Worm (Caenorhabditis elegans): ENCODE measurements around the gene fkh-4.
"Not testable (repeated sequence)": the region's sequence is repeated elsewhere in the genome, so short reads cannot be mapped to it uniquely, and the experiment has no call there.

The fkh-4 gene

DNA sequence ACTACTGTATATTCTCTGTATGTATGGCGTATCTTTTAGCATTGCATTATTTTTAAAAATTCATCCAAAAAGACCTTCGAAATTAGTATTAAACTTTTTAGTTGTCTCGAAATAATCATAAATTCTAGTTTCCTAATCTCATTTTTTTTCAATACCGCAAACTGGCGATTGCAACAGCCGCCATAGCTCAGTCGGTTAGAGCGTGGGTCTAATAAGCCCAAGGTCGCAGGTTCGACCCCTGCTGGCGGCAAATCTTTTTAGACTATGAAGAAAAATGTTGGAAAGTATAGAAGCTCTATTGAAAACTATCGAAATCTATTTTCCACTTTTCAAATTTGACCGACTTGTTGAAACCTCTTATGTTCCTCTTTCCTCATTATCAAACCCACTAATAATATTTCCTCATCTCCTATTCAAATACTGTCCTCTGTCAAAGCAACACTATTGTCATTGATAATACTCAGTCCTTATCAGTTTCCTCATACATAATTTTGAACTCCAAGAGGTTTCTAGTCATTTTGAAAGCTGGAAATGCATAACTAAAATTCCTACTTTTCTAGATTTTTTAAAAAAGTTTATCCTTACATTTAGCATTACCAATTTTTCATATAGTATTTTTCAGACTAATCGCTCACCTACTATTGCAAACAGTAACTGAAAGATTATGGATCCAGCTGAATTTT is 7.3 kb upstream of the fkh-4 start, which contains the start of gene jmjd-3.3:
TSS of gene jmjd-3.3 (plus strand) at position 633 of the 683 bp plus-strand sequence.
- TF ChIP-seq nhr-77 (tag; optimal IDR thresholded peaks at IDR 0.05) (no peak), elt-3 (tag; optimal IDR thresholded peaks at IDR 0.05) (no peak), dmd-4 (tag; optimal IDR thresholded peaks at IDR 0.05) (no peak), unc-39 (tag; optimal IDR thresholded peaks at IDR 0.05) (no peak), nhr-11 (tag; optimal IDR thresholded peaks at IDR 0.05) (no peak), nhr-129 (tag; optimal IDR thresholded peaks at IDR 0.05) (no peak), elt-1 (tag; optimal IDR thresholded peaks at IDR 0.05) (no peak), aly-2 (tag; optimal IDR thresholded peaks at IDR 0.05) (no peak), gmeb-1 (tag; optimal IDR thresholded peaks at IDR 0.05) (no peak), mdl-1 (tag; optimal IDR thresholded peaks at IDR 0.05) (no peak), ceh-16 (tag; optimal IDR thresholded peaks at IDR 0.05) (no peak), unc-62 (GFP tag; optimal IDR thresholded peaks at IDR 0.05) (no peak), lin-39 (tag; optimal IDR thresholded peaks at IDR 0.05) (no peak), sma-3 (GFP tag; optimal IDR thresholded peaks at IDR 0.05) (no peak), lin-13 (GFP tag; optimal IDR thresholded peaks at IDR 0.05) (no peak)

DNA sequence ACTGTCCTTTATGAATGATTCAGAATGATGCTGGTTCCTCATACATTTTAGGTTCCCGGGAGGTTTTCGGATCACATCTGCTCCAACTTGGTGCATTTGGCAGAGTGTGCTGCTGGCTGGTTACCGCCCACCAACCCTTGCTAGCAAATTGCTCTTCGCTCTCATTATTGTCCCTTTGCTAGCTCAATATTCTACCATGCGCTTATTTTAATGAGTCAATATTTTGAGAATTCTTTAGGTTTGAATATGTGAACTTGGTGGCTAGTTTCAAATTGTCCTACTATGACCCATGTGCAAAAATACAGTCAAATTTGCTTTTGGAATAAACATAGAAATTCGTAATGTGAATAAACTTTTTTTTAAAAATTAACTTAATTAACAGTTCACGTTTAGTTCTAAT is 6.5 kb upstream of the fkh-4 start:
- TF ChIP-seq sma-3 (GFP tag; optimal IDR thresholded peaks at IDR 0.05) (no peak), ceh-16 (tag; optimal IDR thresholded peaks at IDR 0.05) (no peak), lin-11 (tag; optimal IDR thresholded peaks at IDR 0.05) (no peak), ztf-4 (tag; optimal IDR thresholded peaks at IDR 0.05) (no peak), mdl-1 (tag; optimal IDR thresholded peaks at IDR 0.05) (no peak), lin-13 (GFP tag; optimal IDR thresholded peaks at IDR 0.05) (no peak), mbf-1 (tag; optimal IDR thresholded peaks at IDR 0.05) (no peak), nhr-129 (tag; optimal IDR thresholded peaks at IDR 0.05) (no peak), nhr-21 (tag; optimal IDR thresholded peaks at IDR 0.05) (no peak), ztf-11 (tag; optimal IDR thresholded peaks at IDR 0.05) (no peak), nhr-6 (tag; optimal IDR thresholded peaks at IDR 0.05) (no peak), nhr-10 (tag; optimal IDR thresholded peaks at IDR 0.05) (no peak), ZK546.5 (tag; optimal IDR thresholded peaks at IDR 0.05) (no peak), nhr-23 (tag; optimal IDR thresholded peaks at IDR 0.05) (no peak), sma-9 (GFP tag; optimal IDR thresholded peaks at IDR 0.05) (no peak), sma-9 (tag; optimal IDR thresholded peaks at IDR 0.05) (no peak), unc-39 (tag; optimal IDR thresholded peaks at IDR 0.05) (no peak), lin-39 (tag; optimal IDR thresholded peaks at IDR 0.05) (no peak), gmeb-1 (tag; optimal IDR thresholded peaks at IDR 0.05) (no peak), lsy-2 (tag; optimal IDR thresholded peaks at IDR 0.05) (no peak)

DNA sequence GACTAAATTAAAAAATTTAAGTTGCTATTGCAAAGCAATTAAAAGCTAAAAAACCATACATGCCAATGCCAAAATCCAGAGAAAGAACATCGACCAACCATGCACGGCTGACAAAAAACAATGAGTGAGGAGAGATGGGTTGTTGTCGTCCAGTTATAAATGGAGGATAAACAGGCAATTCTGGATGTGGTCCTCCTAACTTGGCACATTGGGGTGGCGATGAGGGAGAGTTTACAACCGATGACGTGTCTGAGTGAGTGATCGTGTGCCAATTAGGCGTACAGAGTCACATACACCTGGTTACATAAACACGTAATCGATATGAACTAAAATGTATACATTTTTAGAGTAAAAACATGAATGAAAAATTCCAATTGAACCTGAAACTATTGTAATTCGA is 2.7 kb upstream of the fkh-4 start, which contains the start of gene C29F7.10:
TSS of gene C29F7.10 (minus strand) at position 101 of the 400 bp plus-strand sequence.
- TF ChIP-seq elt-1 (tag; optimal IDR thresholded peaks at IDR 0.05); unc-62 (GFP tag; optimal IDR thresholded peaks at IDR 0.05); R02D3.7 (tag; optimal IDR thresholded peaks at IDR 0.05): not testable (repeated sequence)

DNA sequence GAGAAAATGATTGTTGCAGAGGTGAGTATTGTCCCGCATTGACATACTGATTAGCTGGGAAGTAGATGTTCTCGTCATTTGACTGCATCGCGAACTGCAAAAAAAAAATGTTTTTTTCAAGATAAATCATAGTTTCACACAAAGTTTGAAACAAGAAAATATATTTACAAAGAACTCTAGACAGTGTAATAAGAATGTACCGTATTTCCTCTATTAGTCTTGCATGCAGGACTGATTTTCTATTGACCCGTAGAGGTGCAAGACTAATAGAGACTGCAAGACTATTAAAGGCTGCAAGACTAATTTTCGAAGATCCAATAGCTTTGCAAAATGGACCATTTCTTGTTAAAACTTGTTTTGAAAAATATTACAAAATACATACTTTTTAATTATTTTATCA is 5.3 kb downstream of the fkh-4 start, which contains the start of gene fkh-3:
TSS of gene fkh-3 (minus strand) at position 101 of the 400 bp plus-strand sequence.
- no peak for TF ChIP-seq nhr-23 (tag; optimal IDR thresholded peaks at IDR 0.05)
- no peak for TF ChIP-seq nhr-129 (tag; optimal IDR thresholded peaks at IDR 0.05)
- TF ChIP-seq nhr-6 (tag; optimal IDR thresholded peaks at IDR 0.05), result no peak
- no peak for TF ChIP-seq unc-62 (GFP tag; optimal IDR thresholded peaks at IDR 0.05)
- no peak for TF ChIP-seq ztf-11 (tag; optimal IDR thresholded peaks at IDR 0.05)
- no peak for TF ChIP-seq ztf-1 (GFP tag; conservative IDR thresholded peaks at IDR 0.05)
- TF ChIP-seq lsy-2 (tag; optimal IDR thresholded peaks at IDR 0.05), result no peak
- TF ChIP-seq sem-4 (tag; optimal IDR thresholded peaks at IDR 0.05), result no peak
- TF ChIP-seq snpc-4 (tag; optimal IDR thresholded peaks at IDR 0.05), result no peak

DNA sequence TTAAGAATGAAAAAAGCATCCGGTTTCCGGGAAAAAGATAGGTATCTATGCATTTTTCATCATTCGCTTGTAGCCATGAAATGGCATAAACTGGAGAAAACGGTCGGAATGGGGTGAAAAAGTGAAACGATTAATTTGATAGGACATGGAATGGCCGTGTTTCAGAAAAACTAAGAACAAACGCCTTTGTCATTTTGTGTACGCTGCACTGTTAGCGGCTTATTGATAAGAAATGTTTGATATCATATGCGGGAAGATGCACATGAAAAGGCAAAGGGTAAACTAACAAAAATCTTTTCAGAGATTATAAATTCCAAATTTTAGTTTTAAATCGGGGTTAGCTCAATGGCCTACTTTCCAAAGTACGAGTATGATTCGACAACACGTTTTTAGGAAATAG is 7.6 kb downstream of the fkh-4 start:
- TF ChIP-seq fos-1 (tag; optimal IDR thresholded peaks at IDR 0.05), result peak; percentile 77
- no peak for TF ChIP-seq ztf-4 (tag; optimal IDR thresholded peaks at IDR 0.05)
- TF ChIP-seq sma-9 (GFP tag; optimal IDR thresholded peaks at IDR 0.05), result peak; percentile 14
- TF ChIP-seq sma-9 (tag; optimal IDR thresholded peaks at IDR 0.05), result no peak

All from whole organism, L2 larva.